Worm (Caenorhabditis elegans) whole organism, L4 larva: ENCODE data around the gene cdh-8.

Experiments
- aly-2 ChIP-seq: sonication (generic microtip); optimal IDR thresholded peaks from 2 replicates; lab custom pipeline; 2018; ENCODE audit warnings: missing biosample characterization, missing genetic modification characterization
- ama-1 ChIP-seq: fragments of 150-350 bp; optimal IDR thresholded peaks from 2 replicates; lab custom pipeline; 2014; ENCODE audit warnings: inconsistent platforms, mixed read lengths
- lin-29 ChIP-seq: fragments of 200-800 bp; sonication (Bioruptor generic); IDR thresholded peaks from 2 replicates; pipeline ENCODE4 v1.3.6; 2022; ENCODE audit warnings: missing genetic modification reagents, missing genetic modification characterization, missing compliant biosample characterization
- madf-9 ChIP-seq: fragments of 200-800 bp; sonication (Bioruptor generic); conservative IDR thresholded peaks from 2 replicates; pipeline ENCODE4 v1.3.6; 2022; ENCODE audit warnings: missing genetic modification reagents, missing genetic modification characterization, missing compliant biosample characterization

DNA sequence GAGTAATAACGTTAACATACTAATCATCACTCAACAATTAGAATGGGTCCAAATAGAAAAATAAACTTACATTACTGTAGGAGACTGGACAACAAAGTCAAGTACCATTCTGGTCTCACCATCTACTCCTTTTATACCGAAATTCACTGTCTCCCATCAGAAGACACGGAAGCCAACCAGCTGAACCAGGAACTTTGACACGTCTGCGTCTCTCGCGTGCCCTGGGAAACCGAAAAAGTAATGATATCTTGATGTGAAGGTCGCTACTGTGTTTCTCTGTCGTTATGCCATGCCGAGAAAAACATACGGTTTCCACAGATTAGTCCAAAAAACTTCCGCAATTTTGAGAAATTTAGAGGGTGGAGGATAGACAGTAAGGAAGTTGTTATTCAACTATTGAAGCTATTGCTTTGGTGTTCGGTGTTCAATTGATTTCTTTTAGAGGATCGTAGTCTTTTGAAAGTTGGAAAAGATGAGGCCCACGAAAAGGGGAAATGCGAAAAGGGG lies 13.0 kb upstream of the cdh-8 start, which contains the start of gene col-101:
- TF ChIP-seq lin-29 (GFP tag; lab: Robert Waterston, UW): no peak
- no peak for TF ChIP-seq aly-2
- TF ChIP-seq ama-1 (lab: Kevin White, UChicago): no peak
- TF ChIP-seq madf-9 (GFP tag; lab: Robert Waterston, UW): no peak
